Fruit fly (Drosophila melanogaster) whole organism, wandering third instar larva: ENCODE measurements around the gene Fum3.

Source experiments
- CG32264 ChIP-seq: fragments of 200-800 bp; sonication (Bioruptor generic); optimal IDR thresholded peaks from 2 replicates; lab custom pipeline; 2016; ENCODE audit warnings: missing biosample characterization, missing genetic modification characterization
- Dif ChIP-seq: fragments of 200-275, 200-300 bp; sonication (Bioruptor generic); optimal IDR thresholded peaks from 2 replicates; lab custom pipeline; 2018; ENCODE audit warnings: missing biosample characterization, missing genetic modification characterization; ENCODE audit not compliant: partially characterized antibody
- HLH106 ChIP-seq: fragments of 200-800 bp; optimal IDR thresholded peaks from 3 replicates; lab custom pipeline; 2019; ENCODE audit warnings: missing biosample characterization, mild to moderate bottlenecking, missing genetic modification characterization, moderate library complexity
- Hnf4 ChIP-seq: fragments of 200-800 bp; sonication (Bioruptor generic); optimal IDR thresholded peaks from 2 replicates; lab custom pipeline; 2016; ENCODE audit warnings: missing biosample characterization, mild to moderate bottlenecking, missing genetic modification characterization
- Hr78 ChIP-seq: fragments of >200 bp; optimal IDR thresholded peaks from 2 replicates; lab custom pipeline; 2017; ENCODE audit warnings: missing biosample characterization, missing genetic modification characterization
- Hr83 ChIP-seq: fragments of 200-300 bp; sonication (Bioruptor generic); optimal IDR thresholded peaks from 2 replicates; lab custom pipeline; 2016; ENCODE audit warnings: missing biosample characterization, mild to moderate bottlenecking, missing genetic modification characterization, moderate library complexity; ENCODE audit not compliant: poor library complexity, severe bottlenecking
- Jra ChIP-seq: sonication (Bioruptor generic); optimal IDR thresholded peaks from 2 replicates; lab custom pipeline; 2016; ENCODE audit warnings: missing biosample characterization, missing genetic modification characterization
- Mio ChIP-seq: sonication (Bioruptor generic); optimal IDR thresholded peaks from 2 replicates; lab custom pipeline; 2016; ENCODE audit warnings: missing biosample characterization, missing genetic modification characterization
- Myc ChIP-seq: fragments of >200 bp; optimal IDR thresholded peaks from 2 replicates; lab custom pipeline; 2017
- N ChIP-seq: fragments of >200 bp; optimal IDR thresholded peaks from 2 replicates; lab custom pipeline; 2018; ENCODE audit warnings: missing biosample characterization, missing external identifiers, missing genetic modification characterization
- OdsH ChIP-seq: fragments of 200-800 bp; sonication (Bioruptor generic); optimal IDR thresholded peaks from 2 replicates; lab custom pipeline; 2016; ENCODE audit warnings: missing biosample characterization, mild to moderate bottlenecking, missing genetic modification characterization
- Rel ChIP-seq, 2 experiments: fragments of 200-800 bp; sonication (Bioruptor generic) in 1 of 2; optimal IDR thresholded peaks; 2 replicates in 1 of 2; 3 replicates in 1 of 2; lab custom pipeline; 2016 to 2019; ENCODE audit warnings: mild to moderate bottlenecking in 2 of 2, missing biosample characterization in 2 of 2, missing genetic modification characterization in 2 of 2, moderate library complexity in 1 of 2
- Sp1 ChIP-seq: fragments of 200-800 bp; sonication (Bioruptor generic); optimal IDR thresholded peaks from 3 replicates; lab custom pipeline; 2019; ENCODE audit warnings: missing biosample characterization, mild to moderate bottlenecking, missing genetic modification characterization, moderate library complexity
- Vsx2 ChIP-seq: fragments of 200-300, 225-300 bp; sonication (Bioruptor generic); optimal IDR thresholded peaks from 2 replicates; lab custom pipeline; 2018; ENCODE audit warnings: missing biosample characterization, missing genetic modification characterization; ENCODE audit not compliant: partially characterized antibody
- brk ChIP-seq: fragments of 200-800 bp; sonication (Bioruptor generic); optimal IDR thresholded peaks from 2 replicates; lab custom pipeline; 2016; ENCODE audit warnings: missing biosample characterization, mild to moderate bottlenecking, missing genetic modification characterization
- dl ChIP-seq, 2 experiments: fragments of 175-275, 200-275 bp in 1 of 2; fragments of 200-275 bp in 1 of 2; sonication (Bioruptor generic); optimal IDR thresholded peaks; lab custom pipeline; 2018; ENCODE audit warnings: mild to moderate bottlenecking in 2 of 2, missing biosample characterization in 2 of 2, missing genetic modification characterization in 2 of 2, moderate library complexity in 2 of 2; ENCODE audit not compliant: partially characterized antibody in 2 of 2, insufficient read depth in 1 of 2
- dsf ChIP-seq: sonication (Bioruptor generic); optimal IDR thresholded peaks from 2 replicates; lab custom pipeline; 2016; ENCODE audit warnings: missing biosample characterization, missing genetic modification characterization, borderline replicate concordance
- ey ChIP-seq: fragments of 200-800 bp; sonication (Bioruptor generic); optimal IDR thresholded peaks from 2 replicates; lab custom pipeline; 2016; ENCODE audit warnings: missing biosample characterization, missing genetic modification characterization
- foxo ChIP-seq, 2 experiments: fragments of 200-800 bp; sonication (Bioruptor generic); optimal IDR thresholded peaks; 2 replicates in 1 of 2; 3 replicates in 1 of 2; lab custom pipeline; 2016 to 2017; ENCODE audit warnings: missing biosample characterization in 2 of 2, missing genetic modification characterization in 2 of 2
- fru ChIP-seq: fragments of 200-800 bp; sonication (Bioruptor generic); optimal IDR thresholded peaks from 3 replicates; lab custom pipeline; 2016; ENCODE audit warnings: missing biosample characterization, mild to moderate bottlenecking, missing genetic modification characterization
- h ChIP-seq: fragments of 200-800 bp; sonication (Bioruptor generic); optimal IDR thresholded peaks from 3 replicates; lab custom pipeline; 2016; ENCODE audit warnings: missing biosample characterization, mild to moderate bottlenecking, missing genetic modification characterization
- pan ChIP-seq: fragments of >200 bp; optimal IDR thresholded peaks from 2 replicates; lab custom pipeline; 2017
- psq ChIP-seq: fragments of 200-800 bp; sonication (Bioruptor generic); optimal IDR thresholded peaks from 3 replicates; lab custom pipeline; 2017; ENCODE audit warnings: missing biosample characterization, mild to moderate bottlenecking, missing genetic modification characterization, moderate library complexity
- rgr ChIP-seq: fragments of 200-800 bp; sonication (Bioruptor generic); optimal IDR thresholded peaks from 3 replicates; lab custom pipeline; 2016; ENCODE audit warnings: missing biosample characterization, mild to moderate bottlenecking, missing genetic modification characterization
- sv ChIP-seq: fragments of 200-800 bp; sonication (Bioruptor generic); optimal IDR thresholded peaks from 3 replicates; lab custom pipeline; 2016; ENCODE audit warnings: missing biosample characterization, missing genetic modification characterization
- tai ChIP-seq: sonication (Bioruptor generic); optimal IDR thresholded peaks from 2 replicates; lab custom pipeline; 2016; ENCODE audit warnings: missing biosample characterization, missing genetic modification characterization

The Fum3 gene

DNA sequence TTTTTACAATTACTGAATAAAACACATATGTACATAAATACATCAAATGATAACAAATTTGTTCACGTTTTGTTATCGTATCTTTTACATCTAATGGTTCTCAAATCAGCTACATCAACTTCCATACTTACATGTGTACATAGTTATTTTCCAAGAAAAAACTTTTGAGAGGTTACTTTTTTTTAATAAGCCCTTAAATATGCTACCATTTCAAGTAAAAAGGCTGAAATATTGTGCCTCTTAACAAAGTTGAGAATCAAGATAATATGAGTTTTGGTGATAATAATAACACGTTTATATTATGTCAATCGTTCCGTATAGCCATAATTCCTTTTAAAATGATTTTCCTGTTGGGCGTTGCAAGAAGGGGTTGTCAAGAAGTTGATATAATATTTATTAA lies 24.9 kb upstream of the Fum3 start:
- TF ChIP-seq Dif (GFP tag; lab: Kevin White, UChicago): no peak
- no peak for TF ChIP-seq Mio (GFP tag; lab: Kevin White, UChicago)
- no peak for TF ChIP-seq brk
- TF ChIP-seq tai (GFP tag; lab: Kevin White, UChicago): peak; percentile 11
- no peak for TF ChIP-seq dsf

DNA sequence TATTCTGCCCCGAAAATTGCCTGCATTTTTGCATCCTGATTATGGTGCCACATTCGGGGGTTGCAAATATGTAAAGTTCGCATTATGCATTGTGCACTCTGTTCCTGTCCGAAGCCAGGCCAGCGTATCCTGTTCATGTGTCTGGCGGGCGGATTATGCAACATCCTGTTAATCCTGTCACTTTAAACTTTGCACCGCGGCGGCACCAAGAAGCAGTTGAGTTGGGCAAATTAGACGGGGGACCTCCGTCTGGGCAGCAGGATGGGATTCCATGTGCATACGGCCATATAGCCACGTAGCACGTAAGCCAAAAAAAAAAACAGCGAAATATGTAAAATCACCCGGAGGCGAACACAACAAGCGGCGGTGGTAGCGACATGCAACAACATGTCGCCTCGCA lies 23.8 kb upstream of the Fum3 start:
- TF ChIP-seq fru (GFP tag; lab: Kevin White, UChicago): no peak
- TF ChIP-seq dl (GFP tag; optimal IDR thresholded peaks at IDR 0.05; lab: Kevin White, UChicago; ENCODE audit: insufficient read depth in 1 of 2, partially characterized antibody in 2 of 2): no peak
- no peak for TF ChIP-seq Hr83 (GFP tag; lab: Kevin White, UChicago)

DNA sequence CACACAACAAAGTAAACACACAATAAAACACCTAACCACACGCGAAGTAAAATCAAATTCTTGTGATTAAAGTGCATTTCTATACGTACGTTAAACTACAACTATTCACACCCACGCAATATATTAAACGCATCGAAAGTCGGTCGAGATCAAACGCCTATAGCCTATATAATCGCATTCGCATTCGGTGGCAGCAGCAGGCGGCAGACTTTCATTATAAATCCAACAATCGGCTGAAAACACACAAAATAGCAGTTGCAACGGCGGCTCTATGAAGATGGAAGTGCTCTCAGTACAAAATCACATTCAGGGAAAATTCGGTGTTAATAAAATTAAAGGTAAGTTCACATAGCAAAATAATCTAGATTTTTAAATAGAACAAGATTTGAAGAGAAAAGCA lies 22.6 kb upstream of the Fum3 start:
- no peak for TF ChIP-seq Hr78

DNA sequence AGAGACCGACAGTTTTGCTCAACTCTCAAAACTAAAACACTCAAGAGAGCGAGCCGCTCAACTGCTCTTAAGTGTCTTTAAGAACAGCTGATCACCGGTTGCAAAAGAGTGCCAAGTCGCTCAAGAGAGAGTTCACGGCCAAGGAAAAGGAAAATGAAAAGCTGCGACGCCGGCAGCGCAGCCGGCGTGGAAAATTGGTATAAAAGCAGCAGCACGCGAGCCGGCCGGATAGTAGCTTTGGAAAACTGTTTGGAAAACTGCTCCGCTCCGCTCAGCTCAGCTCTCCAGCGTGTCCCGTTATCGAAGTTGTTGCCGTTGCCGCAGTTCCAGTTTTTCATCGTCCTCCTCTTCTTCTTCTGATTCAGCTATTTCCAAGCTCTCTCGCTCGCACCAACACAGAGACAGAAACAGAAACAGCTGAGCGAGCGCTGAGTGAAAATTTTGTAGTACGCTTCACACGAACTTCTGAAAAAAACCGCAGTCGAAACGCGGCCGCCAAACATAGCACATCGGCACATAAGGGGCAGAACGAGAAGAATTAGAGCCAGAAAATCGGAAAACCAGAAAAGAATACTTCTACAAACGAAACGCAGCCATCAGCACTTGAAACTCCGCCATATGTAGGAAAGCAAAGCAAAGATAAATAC lies 21.8 kb upstream of the Fum3 start, which contains the start of gene chrb:
TSS of gene chrb (plus strand) at position 224 of the 647 bp plus-strand sequence.
- peak; percentile 32 for TF ChIP-seq Hnf4
- TF ChIP-seq Jra (GFP tag; lab: Kevin White, UChicago): peak; percentile 41
- peak in 1 of 2 experiments; percentile 64 for TF ChIP-seq dl (GFP tag; optimal IDR thresholded peaks at IDR 0.05; lab: Kevin White, UChicago; ENCODE audit: insufficient read depth in 1 of 2, partially characterized antibody in 2 of 2)
- peak; percentile 19 for TF ChIP-seq Vsx2 (GFP tag; lab: Kevin White, UChicago)
- no peak for TF ChIP-seq Myc
- TF ChIP-seq rgr (GFP tag; lab: Kevin White, UChicago): peak; percentile 66
- no peak for TF ChIP-seq CG32264
- no peak for TF ChIP-seq Mio (GFP tag; lab: Kevin White, UChicago)
- TF ChIP-seq Rel (GFP tag; optimal IDR thresholded peaks at IDR 0.05; lab: Kevin White, UChicago): no peak
- TF ChIP-seq Rel (tag; optimal IDR thresholded peaks at IDR 0.05; lab: Kevin White, UChicago): peak; percentile 31
- TF ChIP-seq h (GFP tag; lab: Kevin White, UChicago): peak; percentile 38
- no peak for TF ChIP-seq ey
- TF ChIP-seq pan (lab: Kevin White, UChicago): no peak
- TF ChIP-seq foxo (GFP tag; optimal IDR thresholded peaks at IDR 0.05; lab: Kevin White, UChicago): peak in 1 of 2 experiments; percentile 25
- TF ChIP-seq HLH106 (tag; lab: Kevin White, UChicago): peak; percentile 16
- peak; percentile 71 for TF ChIP-seq psq (GFP tag; lab: Kevin White, UChicago)
- peak; percentile 63 for TF ChIP-seq Sp1 (GFP tag; lab: Kevin White, UChicago)
- TF ChIP-seq OdsH (GFP tag; lab: Kevin White, UChicago): peak; percentile 37
- TF ChIP-seq Dif (GFP tag; lab: Kevin White, UChicago): peak; percentile 77
- TF ChIP-seq fru (GFP tag; lab: Kevin White, UChicago): peak; percentile 48
- TF ChIP-seq, all 38 proteins: peak for 14

DNA sequence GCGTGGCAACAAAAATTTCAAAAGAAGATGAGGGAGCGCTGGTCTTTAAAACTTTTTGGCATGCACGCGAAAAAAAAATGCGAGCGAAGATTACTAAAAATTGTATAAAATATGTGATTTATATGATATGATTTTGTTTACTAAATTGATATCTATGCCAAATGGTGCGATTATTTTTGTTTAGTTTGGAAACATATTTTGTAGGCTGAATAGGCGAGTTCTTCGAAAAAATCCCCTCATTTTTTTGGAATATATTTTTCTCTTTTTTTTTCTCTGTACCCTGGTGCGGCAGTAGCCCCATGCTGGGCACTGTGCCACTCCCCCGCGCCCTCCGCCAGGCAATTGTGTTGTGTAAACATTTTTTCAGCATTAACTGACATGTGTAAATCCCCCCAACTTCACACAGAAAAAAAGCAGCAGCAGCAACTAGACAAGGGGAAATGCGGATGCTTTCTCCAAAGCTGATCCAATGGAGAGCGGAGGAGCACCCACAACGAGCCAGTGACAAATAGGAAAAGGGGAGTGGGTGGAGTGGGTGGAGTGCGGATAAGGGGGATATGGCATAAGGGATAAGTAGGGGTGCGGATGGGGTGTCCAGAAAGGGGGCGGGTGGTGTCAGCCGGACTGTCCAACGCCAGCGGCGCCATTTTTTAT lies 20.4 kb upstream of the Fum3 start:
- no peak for TF ChIP-seq psq (GFP tag; lab: Kevin White, UChicago)
- TF ChIP-seq Sp1 (GFP tag; lab: Kevin White, UChicago): no peak
- TF ChIP-seq foxo (GFP tag; optimal IDR thresholded peaks at IDR 0.05; lab: Kevin White, UChicago): peak in 1 of 2 experiments; percentile 20
- peak; percentile 18 for TF ChIP-seq fru (GFP tag; lab: Kevin White, UChicago)
- TF ChIP-seq h (GFP tag; lab: Kevin White, UChicago): peak; percentile 30
- TF ChIP-seq ey: peak; percentile 13
- TF ChIP-seq OdsH (GFP tag; lab: Kevin White, UChicago): peak; percentile 17
- no peak for TF ChIP-seq sv (GFP tag; lab: Kevin White, UChicago)

DNA sequence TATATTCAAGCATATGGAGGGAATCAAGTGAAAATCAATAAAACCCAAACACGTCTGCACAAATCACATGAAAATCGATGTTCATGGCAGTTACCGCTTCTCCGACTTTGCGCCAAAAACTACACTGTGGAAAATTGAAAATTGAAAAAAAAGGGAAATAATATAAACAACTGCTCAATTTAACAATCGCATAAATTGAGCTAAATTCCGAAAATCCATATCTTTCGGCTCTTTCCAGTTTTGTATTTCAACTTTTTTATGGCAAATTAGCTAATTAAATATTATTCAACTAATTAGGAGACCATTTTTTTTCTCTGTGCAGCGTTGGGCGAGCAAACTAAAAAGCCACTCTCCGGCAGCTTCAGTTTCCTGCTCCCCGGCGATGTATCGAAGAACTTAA lies 18.8 kb upstream of the Fum3 start:
- TF ChIP-seq h (GFP tag; lab: Kevin White, UChicago) (no peak), N (GFP tag; lab: Kevin White, UChicago) (no peak)
